Worm (Caenorhabditis elegans): ENCODE data around the gene srw-130.

DNA sequence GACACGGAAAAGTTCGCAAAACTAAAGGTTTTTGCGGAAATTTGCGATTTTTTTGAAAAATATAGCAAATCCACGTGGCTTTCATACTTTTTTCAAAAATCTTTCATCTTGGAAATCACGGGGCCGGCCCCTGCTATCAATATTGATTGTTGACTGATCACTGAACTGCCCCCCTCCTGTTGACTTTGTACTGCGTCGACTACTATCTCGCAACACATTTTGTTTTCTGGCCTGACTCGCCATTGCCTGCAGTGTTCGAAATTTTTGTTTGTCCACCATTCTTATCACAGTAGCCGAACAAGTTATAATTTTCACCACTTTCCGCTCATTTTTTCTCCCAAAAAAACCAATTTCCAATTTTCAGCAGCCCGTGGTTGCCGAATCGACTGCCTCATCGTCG lies 32.3 kb upstream of the srw-130 start:
- TF ChIP-seq snpc-4 (tag; optimal IDR thresholded peaks at IDR 0.05) (no peak), dmd-8 (GFP tag; IDR thresholded peaks at IDR 0.05) (no peak), hmg-1.1 (GFP tag; IDR thresholded peaks at IDR 0.05) (no peak), nhr-76 (tag; optimal IDR thresholded peaks at IDR 0.05) (no peak), skn-1 (tag; optimal IDR thresholded peaks at IDR 0.05) (no peak), mes-2 (tag; optimal IDR thresholded peaks at IDR 0.05; ENCODE audit: poor library complexity, severe bottlenecking) (no peak), nhr-25 (tag; optimal IDR thresholded peaks at IDR 0.05; ENCODE audit: borderline replicate concordance, insufficient read depth) (no peak), unc-62 (GFP tag; optimal IDR thresholded peaks at IDR 0.05 in 1 of 2) (no peak), unc-62 (tag; optimal IDR thresholded peaks at IDR 0.05) (no peak), zag-1 (tag; optimal IDR thresholded peaks at IDR 0.05) (no peak), mep-1 (tag; optimal IDR thresholded peaks at IDR 0.05) (no peak)

Measured in whole organism, L4 larva.